Fruit fly (Drosophila melanogaster) whole organism, embryonic: ENCODE measurements around the gene CG13313.

Experiments used
- B-H1 ChIP-seq: fragments of 200-800 bp; sonication (Bioruptor generic); IDR thresholded peaks from 3 replicates; pipeline ENCODE4 v1.3.6; 2022; ENCODE audit warnings: missing biosample characterization, missing genetic modification characterization
- CG10543 ChIP-seq: fragments of 200-800 bp; sonication (Bioruptor generic); optimal IDR thresholded peaks from 3 replicates; lab custom pipeline; 2017; ENCODE audit warnings: missing biosample characterization, mild to moderate bottlenecking, missing genetic modification characterization, moderate library complexity
- CG10654 ChIP-seq: fragments of 200-800 bp; sonication (Bioruptor generic); optimal IDR thresholded peaks from 2 replicates; lab custom pipeline; 2016; ENCODE audit warnings: missing biosample characterization, missing genetic modification characterization
- CG10959 ChIP-seq: fragments of 200-800 bp; sonication (Bioruptor generic); IDR thresholded peaks from 2 replicates; pipeline ENCODE4 v1.3.6; 2022; ENCODE audit warnings: missing biosample characterization, missing genetic modification characterization
- CG10979 ChIP-seq: fragments of 200-800 bp; sonication (Bioruptor generic); optimal IDR thresholded peaks from 2 replicates; lab custom pipeline; 2018; ENCODE audit warnings: missing biosample characterization, mild to moderate bottlenecking, missing genetic modification characterization, moderate library complexity
- CG13424 ChIP-seq: fragments of 200-800 bp; sonication (Bioruptor generic); optimal IDR thresholded peaks from 2 replicates; lab custom pipeline; 2019; ENCODE audit warnings: missing biosample characterization, mild to moderate bottlenecking, missing genetic modification characterization, moderate library complexity
- CG13624 ChIP-seq: fragments of 200-800 bp; sonication (Bioruptor generic); optimal IDR thresholded peaks from 2 replicates; lab custom pipeline; 2016; ENCODE audit warnings: missing biosample characterization, missing genetic modification characterization
- CG14710 ChIP-seq: fragments of 200-800 bp; sonication (Bioruptor generic); optimal IDR thresholded peaks from 3 replicates; lab custom pipeline; 2019; ENCODE audit warnings: missing biosample characterization, mild to moderate bottlenecking, missing genetic modification characterization, moderate library complexity
- CG1832 ChIP-seq: fragments of 200-800 bp; sonication (Bioruptor generic); optimal IDR thresholded peaks from 2 replicates; lab custom pipeline; 2017; ENCODE audit warnings: missing biosample characterization, mild to moderate bottlenecking, missing genetic modification characterization, inconsistent platforms
- CG31224 ChIP-seq: fragments of 200-800 bp; sonication (Bioruptor generic); IDR thresholded peaks from 2 replicates; pipeline ENCODE4 v1.3.6; 2022; ENCODE audit warnings: missing biosample characterization, missing genetic modification characterization
- CG3726 ChIP-seq: fragments of 200-800 bp; sonication (Bioruptor generic); IDR thresholded peaks from 3 replicates; pipeline ENCODE4, ENCODE4 v1.3.6; 2022; ENCODE audit warnings: missing biosample characterization, missing genetic modification characterization
- CG3995 ChIP-seq: fragments of 200-800 bp; sonication (Bioruptor generic); optimal IDR thresholded peaks from 3 replicates; lab custom pipeline; 2016; ENCODE audit warnings: missing biosample characterization, missing genetic modification characterization
- CG4707 ChIP-seq: fragments of 200-800 bp; sonication (Bioruptor generic); optimal IDR thresholded peaks from 2 replicates; lab custom pipeline; 2018; ENCODE audit warnings: missing biosample characterization, mild to moderate bottlenecking, missing genetic modification characterization, moderate library complexity
- CG6254 ChIP-seq: fragments of 200-800 bp; sonication (Bioruptor generic); optimal IDR thresholded peaks from 3 replicates; lab custom pipeline; 2017; ENCODE audit warnings: mild to moderate bottlenecking, missing biosample characterization, missing genetic modification reagents, missing genetic modification characterization
- CG6791 ChIP-seq: fragments of 200-800 bp; sonication (Bioruptor generic); IDR thresholded peaks from 3 replicates; pipeline ENCODE4 v1.3.6; 2022; ENCODE audit warnings: missing biosample characterization, missing genetic modification characterization; ENCODE audit not compliant: partially characterized antibody
- CG6854 ChIP-seq: fragments of 200-800 bp; sonication (Bioruptor generic); optimal IDR thresholded peaks from 3 replicates; lab custom pipeline; 2017; ENCODE audit warnings: missing biosample characterization, mild to moderate bottlenecking, missing genetic modification characterization
- CG7372 ChIP-seq: fragments of 200-800 bp; sonication (Bioruptor generic); IDR thresholded peaks from 2 replicates; pipeline ENCODE4 v1.3.6; 2022; ENCODE audit warnings: missing biosample characterization, missing genetic modification characterization
- CG7786 ChIP-seq: fragments of 200-800 bp; sonication (Bioruptor generic); optimal IDR thresholded peaks from 2 replicates; lab custom pipeline; 2016; ENCODE audit warnings: missing biosample characterization, missing genetic modification characterization
- CG8765 ChIP-seq: fragments of 200-800 bp; sonication (Bioruptor generic); IDR thresholded peaks from 2 replicates; pipeline ENCODE4 v1.3.6; 2022; ENCODE audit warnings: missing biosample characterization, missing genetic modification characterization
- CG8924 ChIP-seq: fragments of 200-800 bp; optimal IDR thresholded peaks from 3 replicates; lab custom pipeline; 2019; ENCODE audit warnings: missing biosample characterization, mild to moderate bottlenecking, missing genetic modification characterization, moderate library complexity
- CG9215 ChIP-seq: fragments of 200-800 bp; sonication (Bioruptor generic); IDR thresholded peaks from 2 replicates; pipeline ENCODE4 v1.3.6; 2022; ENCODE audit warnings: missing biosample characterization, missing genetic modification characterization
- Deaf1 ChIP-seq: fragments of 200-800 bp; optimal IDR thresholded peaks from 3 replicates; lab custom pipeline; 2019; ENCODE audit warnings: missing biosample characterization, mild to moderate bottlenecking, missing genetic modification characterization, moderate library complexity
- Elba2 ChIP-seq: fragments of 200-800 bp; sonication (Bioruptor generic); optimal IDR thresholded peaks from 3 replicates; lab custom pipeline; 2016; ENCODE audit warnings: missing biosample characterization, missing genetic modification characterization
- Ets97D ChIP-seq: fragments of 200-800 bp; sonication (Bioruptor generic); optimal IDR thresholded peaks from 3 replicates; lab custom pipeline; 2016; ENCODE audit warnings: missing biosample characterization, missing genetic modification characterization
- Gsc ChIP-seq: fragments of 200-800 bp; sonication (Bioruptor generic); IDR thresholded peaks from 2 replicates; pipeline ENCODE4 v1.3.6; 2022; ENCODE audit warnings: missing biosample characterization, missing genetic modification characterization
- HLHmδ ChIP-seq: fragments of 200-800 bp; sonication (Bioruptor generic); optimal IDR thresholded peaks from 2 replicates; lab custom pipeline; 2018; ENCODE audit warnings: missing biosample characterization, mild to moderate bottlenecking, missing genetic modification characterization, moderate library complexity
- HmgD ChIP-seq: fragments of 200-800 bp; sonication (Bioruptor generic); optimal IDR thresholded peaks from 3 replicates; lab custom pipeline; 2016; ENCODE audit warnings: missing biosample characterization, missing genetic modification characterization
- Hr3 ChIP-seq: fragments of 200-800 bp; sonication (Bioruptor generic); optimal IDR thresholded peaks from 3 replicates; lab custom pipeline; 2016; ENCODE audit warnings: missing biosample characterization, missing genetic modification characterization
- Hr51 ChIP-seq, 2 experiments: fragments of 200-800 bp; sonication (Bioruptor generic); optimal IDR thresholded peaks; 2 replicates in 1 of 2; 3 replicates in 1 of 2; lab custom pipeline; 2016 to 2018; ENCODE audit warnings: missing biosample characterization in 2 of 2, missing genetic modification characterization in 2 of 2, mild to moderate bottlenecking in 1 of 2, moderate library complexity in 1 of 2
- Myb ChIP-seq: fragments of 200-800 bp; sonication (Bioruptor generic); optimal IDR thresholded peaks from 2 replicates; lab custom pipeline; 2016; ENCODE audit warnings: missing biosample characterization, missing genetic modification characterization
- Pdp1 ChIP-seq, 2 experiments: fragments of 200-800 bp; sonication (Bioruptor generic); optimal IDR thresholded peaks; 3 replicates each; lab custom pipeline; 2016; ENCODE audit warnings: missing biosample characterization in 2 of 2, missing genetic modification characterization in 2 of 2, mild to moderate bottlenecking in 1 of 2, moderate library complexity in 1 of 2
- Sry-β ChIP-seq: fragments of 200-800 bp; sonication (Bioruptor generic); optimal IDR thresholded peaks from 2 replicates; lab custom pipeline; 2018; ENCODE audit warnings: missing biosample characterization, mild to moderate bottlenecking, missing genetic modification characterization, moderate library complexity
- YL-1 ChIP-seq: fragments of 200-800 bp; sonication (Bioruptor generic); optimal IDR thresholded peaks from 3 replicates; lab custom pipeline; 2017; ENCODE audit warnings: missing biosample characterization, mild to moderate bottlenecking, missing genetic modification characterization
- al ChIP-seq: fragments of 200-800 bp; sonication (Bioruptor generic); IDR thresholded peaks from 2 replicates; pipeline ENCODE4 v1.3.6; 2022; ENCODE audit warnings: missing biosample characterization, missing genetic modification characterization
- btn ChIP-seq: fragments of 200-800 bp; sonication (Bioruptor generic); optimal IDR thresholded peaks from 2 replicates; lab custom pipeline; 2016; ENCODE audit warnings: missing biosample characterization, missing genetic modification characterization
- chm ChIP-seq: fragments of 200-800 bp; sonication (Bioruptor generic); IDR thresholded peaks from 2 replicates; pipeline ENCODE4 v1.3.6; 2022; ENCODE audit warnings: missing biosample characterization, missing genetic modification characterization
- cwo ChIP-seq: fragments of 200-800 bp; sonication (Bioruptor generic); optimal IDR thresholded peaks from 3 replicates; lab custom pipeline; 2017; ENCODE audit warnings: missing biosample characterization, missing genetic modification characterization, mild to moderate bottlenecking, moderate library complexity, missing genetic modification reagents
- dm ChIP-seq: fragments of 200-800 bp; sonication (Bioruptor generic); optimal IDR thresholded peaks from 3 replicates; lab custom pipeline; 2016; ENCODE audit warnings: missing biosample characterization, missing genetic modification characterization
- emc ChIP-seq: fragments of 200-800 bp; sonication (Bioruptor generic); optimal IDR thresholded peaks from 2 replicates; lab custom pipeline; 2016; ENCODE audit warnings: missing biosample characterization, missing genetic modification characterization
- h ChIP-seq: fragments of >200 bp; optimal IDR thresholded peaks from 2 replicates; lab custom pipeline; 2017
- kni ChIP-seq: fragments of 200-800 bp; sonication (Bioruptor generic); optimal IDR thresholded peaks from 3 replicates; lab custom pipeline; 2017; ENCODE audit warnings: mild to moderate bottlenecking, missing biosample characterization, missing genetic modification reagents, missing genetic modification characterization
- lilli ChIP-seq: fragments of 200-800 bp; sonication (Bioruptor generic); optimal IDR thresholded peaks from 3 replicates; lab custom pipeline; 2016; ENCODE audit warnings: missing biosample characterization, missing genetic modification characterization
- nom ChIP-seq: fragments of 200-800 bp; sonication (Bioruptor generic); optimal IDR thresholded peaks from 2 replicates; lab custom pipeline; 2017; ENCODE audit warnings: missing biosample characterization, missing genetic modification characterization, mild to moderate bottlenecking, moderate library complexity, missing genetic modification reagents
- oc ChIP-seq: fragments of 200-800 bp; sonication (Bioruptor generic); optimal IDR thresholded peaks from 2 replicates; lab custom pipeline; 2018; ENCODE audit warnings: missing biosample characterization, mild to moderate bottlenecking, missing genetic modification characterization, moderate library complexity
- odd ChIP-seq: fragments of 200-800 bp; sonication (Bioruptor generic); optimal IDR thresholded peaks from 2 replicates; lab custom pipeline; 2017; ENCODE audit warnings: missing biosample characterization, mild to moderate bottlenecking, missing genetic modification characterization
- pnt ChIP-seq: fragments of 200-800 bp; sonication (Bioruptor generic); optimal IDR thresholded peaks from 3 replicates; lab custom pipeline; 2016; ENCODE audit warnings: missing biosample characterization, missing genetic modification characterization
- psq ChIP-seq: fragments of 200-800 bp; sonication (Bioruptor generic); optimal IDR thresholded peaks from 2 replicates; lab custom pipeline; 2017; ENCODE audit warnings: missing biosample characterization, missing genetic modification characterization
- pzg ChIP-seq: fragments of 200-800 bp; sonication (Bioruptor generic); optimal IDR thresholded peaks from 3 replicates; lab custom pipeline; 2018; ENCODE audit warnings: missing biosample characterization, mild to moderate bottlenecking, missing genetic modification characterization, moderate library complexity
- shn ChIP-seq: fragments of 200-800 bp; sonication (Bioruptor generic); optimal IDR thresholded peaks from 3 replicates; lab custom pipeline; 2016; ENCODE audit warnings: missing biosample characterization, missing genetic modification characterization
- slbo ChIP-seq: fragments of 200-800 bp; sonication (Bioruptor generic); IDR thresholded peaks from 2 replicates; pipeline ENCODE4 v1.3.6; 2022; ENCODE audit warnings: missing biosample characterization, missing genetic modification characterization
- slp2 ChIP-seq: fragments of 200-800 bp; sonication (Bioruptor generic); optimal IDR thresholded peaks from 2 replicates; lab custom pipeline; 2016; ENCODE audit warnings: missing biosample characterization, missing genetic modification characterization
- wor ChIP-seq: fragments of 200-800 bp; sonication (Bioruptor generic); IDR thresholded peaks from 2 replicates; pipeline ENCODE4 v1.3.6; 2022; ENCODE audit warnings: missing biosample characterization, missing genetic modification characterization

The CG13313 gene

DNA sequence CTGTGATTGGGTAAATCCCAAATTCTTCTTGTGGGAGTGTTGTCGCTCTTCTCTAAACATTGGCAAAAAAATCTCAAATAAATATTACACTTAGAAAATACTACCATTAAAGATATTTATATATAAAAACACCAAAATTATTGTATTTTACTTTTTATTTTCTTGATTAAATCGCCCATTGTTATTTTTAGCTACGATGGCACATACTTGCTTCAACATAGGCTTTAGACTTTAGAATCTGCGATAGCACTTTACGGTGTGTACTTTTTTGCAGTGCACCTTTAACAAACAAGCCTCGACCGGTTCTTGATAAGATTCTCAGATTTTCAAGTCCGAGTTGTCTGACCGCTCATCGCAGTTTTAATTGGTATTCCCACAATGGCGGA is 4.0 kb upstream of the CG13313 start, which contains the start of gene GNBP3 (continued):
- TF ChIP-seq Deaf1 = peak; percentile 10
- TF ChIP-seq CG8765 (GFP tag; lab: Robert Waterston, UW) = no peak
- TF ChIP-seq lilli = peak; percentile 64
- TF ChIP-seq Hr51 (GFP tag; optimal IDR thresholded peaks at IDR 0.05; lab: Kevin White, UChicago) = peak in 1 of 2 experiments; percentile 31
- no peak for TF ChIP-seq pnt
- TF ChIP-seq shn (GFP tag; lab: Kevin White, UChicago) = no peak
- TF ChIP-seq CG3995 (GFP tag; lab: Kevin White, UChicago) = peak; percentile 25
- TF ChIP-seq CG1832 (GFP tag; lab: Kevin White, UChicago) = no peak
- peak; percentile 69 for TF ChIP-seq CG10959
- TF ChIP-seq emc (GFP tag; lab: Kevin White, UChicago) = no peak
- TF ChIP-seq CG4707 (GFP tag; lab: Kevin White, UChicago) = no peak
- TF ChIP-seq odd (GFP tag; lab: Kevin White, UChicago) = no peak
- TF ChIP-seq pzg (GFP tag; lab: Kevin White, UChicago) = no peak
- peak; percentile 41 for TF ChIP-seq CG6854 (GFP tag; lab: Kevin White, UChicago)
- TF ChIP-seq CG3726 = no peak
- no peak for TF ChIP-seq YL-1 (GFP tag; lab: Kevin White, UChicago)
- TF ChIP-seq CG14710 = peak; percentile 48
- peak; percentile 56 for TF ChIP-seq CG10543
- TF ChIP-seq oc = no peak
- TF ChIP-seq slbo (GFP tag; lab: Robert Waterston, UW) = peak; percentile 66
- TF ChIP-seq CG10979 = peak; percentile 55
- peak; percentile 19 for TF ChIP-seq CG10654 (GFP tag; lab: Kevin White, UChicago)
- no peak for TF ChIP-seq HLHmδ (GFP tag; lab: Kevin White, UChicago)
- TF ChIP-seq CG31224 (GFP tag; lab: Robert Waterston, UW) = peak; percentile 58
- TF ChIP-seq CG6791 (GFP tag; lab: Robert Waterston, UW) = no peak
- peak; percentile 28 for TF ChIP-seq kni (GFP tag; lab: Kevin White, UChicago)
- TF ChIP-seq Elba2 (GFP tag; lab: Kevin White, UChicago) = no peak
- TF ChIP-seq wor (GFP tag; lab: Robert Waterston, UW) = no peak
- peak; percentile 39 for TF ChIP-seq al (GFP tag; lab: Robert Waterston, UW)
- TF ChIP-seq Ets97D = no peak
- peak; percentile 53 for TF ChIP-seq CG13424 (tag; lab: Kevin White, UChicago)
- peak; percentile 33 for TF ChIP-seq cwo (GFP tag; lab: Kevin White, UChicago)
- no peak for TF ChIP-seq h
- peak; percentile 46 for TF ChIP-seq CG9215 (GFP tag; lab: Robert Waterston, UW)
- no peak for TF ChIP-seq btn (GFP tag; lab: Kevin White, UChicago)
- TF ChIP-seq CG13624 (GFP tag; lab: Kevin White, UChicago) = peak; percentile 16
- no peak for TF ChIP-seq psq (GFP tag; lab: Kevin White, UChicago)
- TF ChIP-seq CG7786 (GFP tag; lab: Kevin White, UChicago) = no peak
- peak; percentile 5 for TF ChIP-seq Hr3
- TF ChIP-seq CG7372 = 0 out of 2 replicates have a peak, but pooled peaks have one; percentile 37
- TF ChIP-seq Myb = no peak
- TF ChIP-seq Pdp1 (GFP tag; optimal IDR thresholded peaks at IDR 0.05; lab: Kevin White, UChicago) = peak in 1 of 2 experiments; percentile 48
- peak; percentile 11 for TF ChIP-seq Sry-β (GFP tag; lab: Kevin White, UChicago)
- TF ChIP-seq HmgD (GFP tag; lab: Kevin White, UChicago) = no peak
- no peak for TF ChIP-seq chm
- TF ChIP-seq B-H1 (GFP tag; lab: Robert Waterston, UW) = no peak; the same call in 2 of the 3 replicates
- TF ChIP-seq Gsc = no peak
- TF ChIP-seq CG8924 (tag; lab: Kevin White, UChicago) = peak; percentile 36
- peak; percentile 91 for TF ChIP-seq nom (GFP tag; lab: Kevin White, UChicago)
- peak; percentile 64 for TF ChIP-seq CG6254 (GFP tag; lab: Kevin White, UChicago)
- TF ChIP-seq slp2 (GFP tag; lab: Kevin White, UChicago) = no peak
- TF ChIP-seq dm (GFP tag; lab: Kevin White, UChicago) = no peak
